Fruit fly (Drosophila melanogaster): ENCODE data around the gene Slc25A46b.

Slc25A46b gene

DNA sequence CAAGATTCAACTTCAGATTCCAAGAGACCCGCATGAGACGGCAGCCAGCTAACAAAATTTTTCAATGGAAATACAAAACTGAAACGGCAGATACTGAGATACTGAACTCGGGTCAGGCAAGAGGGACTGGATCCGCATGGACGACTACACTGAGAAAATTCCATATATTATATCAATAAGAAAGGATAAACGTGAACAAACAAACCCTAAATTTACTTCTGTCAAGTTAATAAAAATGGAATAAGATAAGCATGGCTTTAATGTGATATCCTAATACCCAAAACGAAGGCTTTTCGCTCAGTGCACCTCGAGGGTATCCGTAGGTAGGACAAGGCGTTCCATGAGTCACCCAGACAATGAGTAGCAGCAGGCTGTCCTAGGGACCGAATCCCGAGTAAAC, 48.9 kb downstream of the Slc25A46b start (continued):
- TF ChIP-seq aop (GFP tag; IDR thresholded peaks at IDR 0.05) (peak; percentile 52; the same call in 1 of the 2 replicates), Lpt (GFP tag; optimal IDR thresholded peaks at IDR 0.05) (no peak), nerfin-2 (GFP tag; IDR thresholded peaks at IDR 0.05; ENCODE audit: partially characterized antibody) (no peak), crol (GFP tag; IDR thresholded peaks at IDR 0.05) (no peak; the same call in 1 of the 2 replicates), CG14441 (GFP tag; IDR thresholded peaks at IDR 0.05) (peak; percentile 75), CG9727 (GFP tag; optimal IDR thresholded peaks at IDR 0.05) (peak; percentile 98), Bgb (GFP tag; IDR thresholded peaks at IDR 0.05; ENCODE audit: partially characterized antibody) (no peak), CG6175 (GFP tag; IDR thresholded peaks at IDR 0.05) (peak; percentile 33; the same call in 1 of the 3 replicates), CG18764 (GFP tag; optimal IDR thresholded peaks at IDR 0.05) (peak; percentile 79), az2 (GFP tag; optimal IDR thresholded peaks at IDR 0.05) (peak; percentile 82), CG33213 (GFP tag; optimal IDR thresholded peaks at IDR 0.05) (peak; percentile 60), CG17612 (GFP tag; IDR thresholded peaks at IDR 0.05) (peak; percentile 64), kni (GFP tag; optimal IDR thresholded peaks at IDR 0.05) (no peak), CG8478 (optimal IDR thresholded peaks at IDR 0.05) (no peak), klu (GFP tag; IDR thresholded peaks at IDR 0.05) (peak; percentile 63), Hey (tag; optimal IDR thresholded peaks at IDR 0.05) (no peak), Chrac-16 (GFP tag; optimal IDR thresholded peaks at IDR 0.05) (peak; percentile 91), CG16813 (GFP tag; IDR thresholded peaks at IDR 0.05; ENCODE audit: partially characterized antibody) (no peak), pita (GFP tag; optimal IDR thresholded peaks at IDR 0.05) (no peak), CG4730 (GFP tag; IDR thresholded peaks at IDR 0.05) (peak; percentile 65), row (GFP tag; IDR thresholded peaks at IDR 0.05) (peak; percentile 87), CG1529 (GFP tag; optimal IDR thresholded peaks at IDR 0.05) (peak; percentile 69), MBD-R2 (GFP tag; IDR thresholded peaks at IDR 0.05) (peak; percentile 60), CG11093 (GFP tag; IDR thresholded peaks at IDR 0.05) (peak; percentile 76), GATAe (GFP tag; conservative IDR thresholded peaks at IDR 0.05) (no peak), CG32767 (GFP tag; IDR thresholded peaks at IDR 0.05) (peak; percentile 67), CG10462 (GFP tag; optimal IDR thresholded peaks at IDR 0.05) (peak; percentile 86), CG42726 (GFP tag; IDR thresholded peaks at IDR 0.05; ENCODE audit: partially characterized antibody) (no peak), D19A (tag; optimal IDR thresholded peaks at IDR 0.05) (peak; percentile 85), twi (tag; optimal IDR thresholded peaks at IDR 0.05) (peak; percentile 84), bab2 (GFP tag; optimal IDR thresholded peaks at IDR 0.05) (peak; percentile 87), Hr39 (optimal IDR thresholded peaks at IDR 0.05) (no peak), CG12071 (GFP tag; optimal IDR thresholded peaks at IDR 0.05) (no peak), CG3281 (GFP tag; optimal IDR thresholded peaks at IDR 0.05) (peak; percentile 65), ab (GFP tag; optimal IDR thresholded peaks at IDR 0.05) (peak; percentile 69), sob (GFP tag; IDR thresholded peaks at IDR 0.05) (peak; percentile 77), B-H2 (GFP tag; optimal IDR thresholded peaks at IDR 0.05) (no peak), amos (GFP tag; IDR thresholded peaks at IDR 0.05; ENCODE audit: partially characterized antibody) (no peak), dpn (GFP tag; optimal IDR thresholded peaks at IDR 0.05) (peak; percentile 85 to 90), nmo (GFP tag; optimal IDR thresholded peaks at IDR 0.05) (peak; percentile 89), fd3F (GFP tag; optimal IDR thresholded peaks at IDR 0.05) (peak; percentile 34), stc (GFP tag; IDR thresholded peaks at IDR 0.05) (peak; percentile 45; the same call in 1 of the 2 replicates), fd64A (GFP tag; optimal IDR thresholded peaks at IDR 0.05) (no peak), ro (GFP tag; IDR thresholded peaks at IDR 0.05) (peak; percentile 76; the same call in 1 of the 2 replicates), Dp (GFP tag; optimal IDR thresholded peaks at IDR 0.05) (no peak), odd (GFP tag; optimal IDR thresholded peaks at IDR 0.05) (peak; percentile 65), CG2678 (tag; optimal IDR thresholded peaks at IDR 0.05) (peak; percentile 79), CG12769 (tag; optimal IDR thresholded peaks at IDR 0.05) (peak; percentile 66), CG12942 (GFP tag; optimal IDR thresholded peaks at IDR 0.05) (peak; percentile 67), Dbx (GFP tag; IDR thresholded peaks at IDR 0.05) (peak; percentile 80), Meics (GFP tag; optimal IDR thresholded peaks at IDR 0.05) (peak; percentile 64), disco-r (GFP tag; optimal IDR thresholded peaks at IDR 0.05) (peak; percentile 42)

Data from whole organism, embryonic.